Fruit fly (Drosophila melanogaster): ENCODE measurements around the gene mask.

dm6 chr3R:24278738-24279137 lies 48.4 kb downstream of the mask start:
- no peak for TF ChIP-seq h (optimal IDR thresholded peaks at IDR 0.05)
- TF ChIP-seq psq (optimal IDR thresholded peaks at IDR 0.05) = no peak
- TF ChIP-seq insv (optimal IDR thresholded peaks at IDR 0.05) = no peak
- no peak for TF ChIP-seq Myc (optimal IDR thresholded peaks at IDR 0.05)
